Worm (Caenorhabditis elegans): ENCODE data around the gene F15B10.3.

The F15B10.3 gene

DNA sequence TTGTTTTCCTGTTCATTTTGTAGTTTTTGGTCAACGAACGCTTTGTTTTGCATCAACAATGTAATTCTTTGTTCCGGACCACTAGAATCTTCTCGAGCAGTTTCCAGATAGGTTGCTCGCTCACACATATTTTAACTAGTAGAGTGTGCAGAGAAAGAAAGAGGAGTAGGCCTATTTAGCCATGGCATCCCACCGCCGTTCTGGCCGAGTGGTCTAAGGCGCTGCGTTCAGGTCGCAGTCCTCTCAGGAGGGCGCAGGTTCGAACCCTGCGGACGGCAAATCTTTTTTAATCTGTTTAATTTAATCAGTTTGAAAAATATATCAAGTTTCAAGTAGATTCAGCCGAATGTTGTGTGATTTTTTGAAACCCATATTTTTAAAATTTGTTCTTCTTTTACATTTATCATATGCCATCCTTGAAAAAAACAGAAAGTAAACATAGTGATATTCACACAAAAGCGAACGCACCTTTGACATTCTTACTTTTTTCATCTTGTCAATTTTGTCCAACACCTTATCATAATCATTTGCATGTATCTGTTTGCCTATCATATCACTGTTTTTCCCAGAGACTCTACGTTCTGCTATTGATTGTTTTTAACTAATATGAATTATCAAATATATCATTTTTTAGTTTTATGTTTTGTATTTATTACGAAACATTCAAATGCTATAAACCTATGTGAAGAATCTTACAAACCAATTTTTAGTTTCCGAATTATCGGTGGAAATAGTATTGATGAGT, 45.7 kb upstream of the F15B10.3 start, which contains the start of gene try-3 (continued):
- peak; percentile 81 for TF ChIP-seq D1046.2 (GFP tag; IDR thresholded peaks at IDR 0.05)
- no peak for TF ChIP-seq zip-11 (GFP tag; IDR thresholded peaks at IDR 0.05)
- TF ChIP-seq jun-1 (tag; optimal IDR thresholded peaks at IDR 0.05) = no peak
- peak; percentile 30; the same call in 1 of the 2 replicates for TF ChIP-seq nhr-41 (GFP tag; IDR thresholded peaks at IDR 0.05)
- peak; percentile 91; the same call in 1 of the 2 replicates for TF ChIP-seq ceh-44 (GFP tag; IDR thresholded peaks at IDR 0.05)
- no peak for TF ChIP-seq unc-39 (tag; optimal IDR thresholded peaks at IDR 0.05)
- peak; percentile 78 for TF ChIP-seq mdt-29 (GFP tag; IDR thresholded peaks at IDR 0.05)
- TF ChIP-seq nhr-11 (tag; optimal IDR thresholded peaks at IDR 0.05) = no peak
- TF ChIP-seq duxl-1 (tag; optimal IDR thresholded peaks at IDR 0.05; ENCODE audit: poor library complexity) = peak; percentile 71
- peak; percentile 73 for TF ChIP-seq gei-8 (GFP tag; optimal IDR thresholded peaks at IDR 0.05)
- TF ChIP-seq hlh-30 (tag; optimal IDR thresholded peaks at IDR 0.05; ENCODE audit: insufficient read depth) = peak; percentile 68
- peak; percentile 46 for TF ChIP-seq nhr-102 (tag; optimal IDR thresholded peaks at IDR 0.05)
- peak; percentile 60; the same call in 1 of the 2 replicates for TF ChIP-seq ceh-20 (GFP tag; IDR thresholded peaks at IDR 0.05)
- TF ChIP-seq ZK337.2 (GFP tag; IDR thresholded peaks at IDR 0.05) = 0 out of 2 replicates have a peak, but pooled peaks have one; percentile 14
- TF ChIP-seq mes-2 (tag; optimal IDR thresholded peaks at IDR 0.05; ENCODE audit: poor library complexity, severe bottlenecking) = peak; percentile 85
- no peak for TF ChIP-seq zfp-3 (GFP tag; conservative IDR thresholded peaks at IDR 0.05)
- TF ChIP-seq nhr-6 (tag; optimal IDR thresholded peaks at IDR 0.05) = no peak
- TF ChIP-seq skn-1 (tag; optimal IDR thresholded peaks at IDR 0.05) = no peak
- no peak for TF ChIP-seq nhr-237 (tag; optimal IDR thresholded peaks at IDR 0.05)
- 0 out of 2 replicates have a peak, but pooled peaks have one; percentile 15 for TF ChIP-seq daf-8 (GFP tag; IDR thresholded peaks at IDR 0.05)
- peak; percentile 52 for TF ChIP-seq nhr-28 (tag; optimal IDR thresholded peaks at IDR 0.05)
- peak; percentile 0 to 45 for TF ChIP-seq daf-16 (GFP tag; optimal IDR thresholded peaks at IDR 0.05)
- peak; percentile 79 for TF ChIP-seq daf-16 (tag; optimal IDR thresholded peaks at IDR 0.05)
- peak in 1 of 2 experiments; percentile 22 for TF ChIP-seq mdl-1 (tag; optimal IDR thresholded peaks at IDR 0.05)
- peak; percentile 54 for TF ChIP-seq unc-130 (GFP tag; optimal IDR thresholded peaks at IDR 0.05)
- no peak for TF ChIP-seq cey-2 (tag; optimal IDR thresholded peaks at IDR 0.05; ENCODE audit: borderline replicate concordance, insufficient read depth)
- TF ChIP-seq lin-39 (tag; optimal IDR thresholded peaks at IDR 0.05) = no peak
- peak; percentile 91 for TF ChIP-seq ctbp-1 (GFP tag; IDR thresholded peaks at IDR 0.05)
- TF ChIP-seq nhr-111 (GFP tag; optimal IDR thresholded peaks at IDR 0.05) = no peak
- TF ChIP-seq T26A8.4 (GFP tag; IDR thresholded peaks at IDR 0.05) = peak; percentile 66
- TF ChIP-seq ceh-28 (tag; optimal IDR thresholded peaks at IDR 0.05) = no peak
- no peak for TF ChIP-seq daf-19 (GFP tag; conservative IDR thresholded peaks at IDR 0.05)
- peak; percentile 73; the same call in 1 of the 2 replicates for TF ChIP-seq dmd-8 (GFP tag; IDR thresholded peaks at IDR 0.05)
- no peak for TF ChIP-seq saeg-2 (GFP tag; IDR thresholded peaks at IDR 0.05)
- peak; percentile 49 for TF ChIP-seq mxl-3 (GFP tag; optimal IDR thresholded peaks at IDR 0.05)
- TF ChIP-seq ceh-82 (tag; optimal IDR thresholded peaks at IDR 0.05) = no peak
- peak; percentile 68 for TF ChIP-seq fkh-10 (GFP tag; optimal IDR thresholded peaks at IDR 0.05)
- no peak for TF ChIP-seq snpc-4 (tag; optimal IDR thresholded peaks at IDR 0.05)
- TF ChIP-seq dmd-6 (GFP tag; IDR thresholded peaks at IDR 0.05) = peak; percentile 66
- TF ChIP-seq R02D3.7 (tag; optimal IDR thresholded peaks at IDR 0.05) = no peak
- TF ChIP-seq Y5F2A.4 (GFP tag; optimal IDR thresholded peaks at IDR 0.05) = peak; percentile 26
- peak; percentile 97 for TF ChIP-seq lim-7 (GFP tag; IDR thresholded peaks at IDR 0.05)
- no peak for TF ChIP-seq egl-43 (GFP tag; IDR thresholded peaks at IDR 0.05)
- peak; percentile 33; the same call in 1 of the 2 replicates for TF ChIP-seq lin-1 (GFP tag; IDR thresholded peaks at IDR 0.05)
- TF ChIP-seq Y48G9A.11 (GFP tag; IDR thresholded peaks at IDR 0.05) = peak; percentile 76
- peak; percentile 87 for TF ChIP-seq pha-4 (GFP tag; IDR thresholded peaks at IDR 0.05)
- TF ChIP-seq pha-4 (tag; optimal IDR thresholded peaks at IDR 0.05) = no peak
- no peak for TF ChIP-seq ZK546.5 (tag; optimal IDR thresholded peaks at IDR 0.05)
- TF ChIP-seq nhr-76 (tag; optimal IDR thresholded peaks at IDR 0.05) = no peak
- TF ChIP-seq F49E8.2 (tag; optimal IDR thresholded peaks at IDR 0.05; ENCODE audit: borderline replicate concordance) = peak; percentile 57
